Fruit fly (Drosophila melanogaster): Measurements from ENCODE around the gene CG8086.

CG8086 gene

DNA sequence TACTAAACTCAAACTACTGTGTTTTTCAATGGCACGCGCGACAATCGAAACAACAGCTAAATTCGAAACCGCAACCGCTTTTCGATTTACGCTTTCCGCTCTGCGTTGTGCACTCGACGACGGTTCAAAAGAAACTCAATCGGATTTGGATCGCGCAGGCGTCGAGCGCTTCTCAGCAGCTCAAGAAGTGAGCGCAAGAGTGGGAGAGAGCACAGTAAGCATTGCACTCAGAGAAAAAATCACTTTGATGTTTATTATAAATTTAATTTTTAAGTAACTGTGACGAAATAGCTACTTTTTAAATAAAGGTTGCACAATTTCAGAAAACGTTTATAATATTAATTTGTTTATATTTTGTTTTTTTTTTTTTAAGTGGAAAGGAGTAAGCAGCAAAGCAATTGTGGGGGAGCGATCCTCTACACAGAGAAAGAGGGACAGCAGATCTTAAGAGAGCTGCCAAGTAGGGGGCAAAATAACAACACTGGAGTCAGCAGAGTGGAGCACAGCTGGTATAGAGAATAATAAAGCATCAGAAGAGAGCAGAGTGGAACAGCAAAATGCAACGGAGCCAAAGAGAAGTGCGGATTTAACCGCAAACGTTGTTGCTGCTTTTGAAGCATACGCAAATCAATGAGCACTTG, 20.4 kb upstream of the CG8086 start (continued):
- TF ChIP-seq maf-S (GFP tag; optimal IDR thresholded peaks at IDR 0.05) = peak; percentile 86
- TF ChIP-seq ham (GFP tag; IDR thresholded peaks at IDR 0.05) = peak; percentile 83
- peak; percentile 79 for TF ChIP-seq Adf1 (GFP tag; IDR thresholded peaks at IDR 0.05)
- TF ChIP-seq cad (GFP tag; optimal IDR thresholded peaks at IDR 0.05) = no peak
- peak; percentile 98 for TF ChIP-seq lab (GFP tag; optimal IDR thresholded peaks at IDR 0.05)
- TF ChIP-seq CG11696 (GFP tag; IDR thresholded peaks at IDR 0.05) = peak; percentile 96
- TF ChIP-seq CG12744 (GFP tag; optimal IDR thresholded peaks at IDR 0.05) = peak; percentile 93
- TF ChIP-seq Xrp1 (GFP tag; IDR thresholded peaks at IDR 0.05) = peak; percentile 100
- TF ChIP-seq CG33213 (GFP tag; optimal IDR thresholded peaks at IDR 0.05) = peak; percentile 89
- TF ChIP-seq MBD-R2 (GFP tag; IDR thresholded peaks at IDR 0.05) = peak; percentile 90
- peak; percentile 99 for TF ChIP-seq CG13424 (tag; optimal IDR thresholded peaks at IDR 0.05)
- peak; percentile 89 for TF ChIP-seq E2f2 (GFP tag; IDR thresholded peaks at IDR 0.05)
- peak; percentile 99 for TF ChIP-seq CG8290 (GFP tag; optimal IDR thresholded peaks at IDR 0.05)
- peak; percentile 40 to 92 for TF ChIP-seq CG8290 (tag; optimal IDR thresholded peaks at IDR 0.05)
- peak; percentile 99 for TF ChIP-seq Spps (tag; optimal IDR thresholded peaks at IDR 0.05)
- peak; percentile 95 for TF ChIP-seq Camta (GFP tag; optimal IDR thresholded peaks at IDR 0.05)
- TF ChIP-seq CG30020 (tag; optimal IDR thresholded peaks at IDR 0.05) = peak; percentile 67
- TF ChIP-seq CG7928 (GFP tag; optimal IDR thresholded peaks at IDR 0.05) = peak; percentile 69
- peak; percentile 96 for TF ChIP-seq onecut (GFP tag; IDR thresholded peaks at IDR 0.05)
- TF ChIP-seq CG15479 (GFP tag; optimal IDR thresholded peaks at IDR 0.05) = peak; percentile 79
- peak; percentile 98 for TF ChIP-seq Chrac-16 (GFP tag; optimal IDR thresholded peaks at IDR 0.05)
- TF ChIP-seq zfh2 (GFP tag; optimal IDR thresholded peaks at IDR 0.05) = peak; percentile 67
- TF ChIP-seq pb (GFP tag; optimal IDR thresholded peaks at IDR 0.05) = peak; percentile 61
- peak; percentile 88 for TF ChIP-seq CG8281 (tag; optimal IDR thresholded peaks at IDR 0.05)
- TF ChIP-seq CrebB (tag; optimal IDR thresholded peaks at IDR 0.05) = peak; percentile 96
- TF ChIP-seq CG10209 (GFP tag; optimal IDR thresholded peaks at IDR 0.05) = peak; percentile 97
- peak; percentile 98 for TF ChIP-seq CG14710 (tag; optimal IDR thresholded peaks at IDR 0.05)
- TF ChIP-seq Rx (GFP tag; IDR thresholded peaks at IDR 0.05) = peak; percentile 97
- TF ChIP-seq fd3F (GFP tag; optimal IDR thresholded peaks at IDR 0.05) = peak; percentile 92
- peak; percentile 97 for TF ChIP-seq dati (GFP tag; IDR thresholded peaks at IDR 0.05)
- TF ChIP-seq Bteb2 (GFP tag; optimal IDR thresholded peaks at IDR 0.05) = peak; percentile 93
- TF ChIP-seq ase (GFP tag; IDR thresholded peaks at IDR 0.05) = peak; percentile 99
- TF ChIP-seq Hr3 (GFP tag; optimal IDR thresholded peaks at IDR 0.05) = peak; percentile 99
- TF ChIP-seq CoRest (tag; optimal IDR thresholded peaks at IDR 0.05) = peak; percentile 98
- TF ChIP-seq dimm (GFP tag; IDR thresholded peaks at IDR 0.05) = peak; percentile 97
- TF ChIP-seq CG14014 (GFP tag; IDR thresholded peaks at IDR 0.05) = peak; percentile 98
- peak; percentile 97 for TF ChIP-seq CG12659 (GFP tag; optimal IDR thresholded peaks at IDR 0.05)
- TF ChIP-seq CG17385 (GFP tag; optimal IDR thresholded peaks at IDR 0.05) = peak; percentile 96
- TF ChIP-seq fu2 (GFP tag; optimal IDR thresholded peaks at IDR 0.05) = peak; percentile 72
- TF ChIP-seq Ada2b (GFP tag; IDR thresholded peaks at IDR 0.05) = peak; percentile 98
- peak; percentile 97 for TF ChIP-seq CG17829 (tag; optimal IDR thresholded peaks at IDR 0.05)
- peak; percentile 97 for TF ChIP-seq CG7372 (GFP tag; IDR thresholded peaks at IDR 0.05)
- peak; percentile 78 for TF ChIP-seq GATAe (GFP tag; conservative IDR thresholded peaks at IDR 0.05)
- peak; percentile 92 for TF ChIP-seq C15 (GFP tag; IDR thresholded peaks at IDR 0.05)
- TF ChIP-seq fru (optimal IDR thresholded peaks at IDR 0.05) = no peak
- TF ChIP-seq jumu (GFP tag; optimal IDR thresholded peaks at IDR 0.05) = peak; percentile 73
- TF ChIP-seq CG12155 (GFP tag; optimal IDR thresholded peaks at IDR 0.05) = peak; percentile 94
- peak; percentile 99 for TF ChIP-seq CG31441 (GFP tag; IDR thresholded peaks at IDR 0.05)
- no peak; the same call in 1 of the 2 replicates for TF ChIP-seq Dip2 (GFP tag; IDR thresholded peaks at IDR 0.05)
- peak; percentile 90 to 96 for TF ChIP-seq chif (GFP tag; optimal IDR thresholded peaks at IDR 0.05)
- peak; percentile 90 for TF ChIP-seq CG15514 (GFP tag; optimal IDR thresholded peaks at IDR 0.05)
- peak; percentile 96 for TF ChIP-seq CG6254 (GFP tag; optimal IDR thresholded peaks at IDR 0.05)

All from whole organism, embryonic.